Fruit fly (Drosophila melanogaster): ENCODE results near the gene CG13022.

- TF ChIP-seq Pif1B (GFP tag; optimal IDR thresholded peaks at IDR 0.05) (no peak), CG15710 (tag; optimal IDR thresholded peaks at IDR 0.05) (peak; percentile 59), CG17806 (tag; optimal IDR thresholded peaks at IDR 0.05) (peak; percentile 46), CG13204 (GFP tag; optimal IDR thresholded peaks at IDR 0.05) (no peak), Pif1A (GFP tag; optimal IDR thresholded peaks at IDR 0.05) (no peak), CG9948 (tag; optimal IDR thresholded peaks at IDR 0.05) (peak; percentile 47), Snoo (tag; optimal IDR thresholded peaks at IDR 0.05) (no peak), gl (tag; optimal IDR thresholded peaks at IDR 0.05) (no peak), fd96Ca (GFP tag; IDR thresholded peaks at IDR 0.05) (0 out of 3 replicates have a peak, but pooled peaks have one; percentile 25)
These were observed 46.0 kb downstream of the CG13022 start for dm6 chr3L:16892728-16893271.
